Worm (Caenorhabditis elegans): Measurements from ENCODE around the gene D2045.9.
"Not testable (repeated sequence)": the region's sequence is repeated elsewhere in the genome, so short reads cannot be mapped to it uniquely, and the experiment has no call there.

The D2045.9 gene

ce11 chrIII:10432104-10432503 is 42.9 kb upstream of the D2045.9 start (continued):
- TF ChIP-seq egl-43 (GFP tag; IDR thresholded peaks at IDR 0.05), result 0 out of 2 replicates have a peak, but pooled peaks have one; percentile 66
- no peak for TF ChIP-seq hlh-11 (tag; optimal IDR thresholded peaks at IDR 0.05)
- no peak for TF ChIP-seq mes-2 (tag; optimal IDR thresholded peaks at IDR 0.05; ENCODE audit: poor library complexity, severe bottlenecking)
- no peak for TF ChIP-seq sdz-12 (GFP tag; optimal IDR thresholded peaks at IDR 0.05)
- no peak for TF ChIP-seq nhr-48 (tag; optimal IDR thresholded peaks at IDR 0.05)
- no peak for TF ChIP-seq set-16 (GFP tag; IDR thresholded peaks at IDR 0.05)

ce11 chrIII:10435938-10436842 is 38.9 kb upstream of the D2045.9 start, which contains the start of the genes smrd-1 and enu-3.1:
smrd-1 (minus strand) TSS chrIII:10435988.
enu-3.1 (plus strand) TSS chrIII:10436276.
- TF ChIP-seq hmg-1.1 (GFP tag; IDR thresholded peaks at IDR 0.05), result peak; percentile 73
- 0 out of 2 replicates have a peak, but pooled peaks have one; percentile 46 for TF ChIP-seq ZK337.2 (GFP tag; IDR thresholded peaks at IDR 0.05)
- TF ChIP-seq dmd-9 (GFP tag; IDR thresholded peaks at IDR 0.05), result 0 out of 2 replicates have a peak, but pooled peaks have one; percentile 54
- TF ChIP-seq F37D6.2 (tag; optimal IDR thresholded peaks at IDR 0.05), result peak; percentile 82
- TF ChIP-seq unc-62 (GFP tag; optimal IDR thresholded peaks at IDR 0.05 in 1 of 2), result peak in 1 of 2 experiments; percentile 17
- not testable (repeated sequence) for TF ChIP-seq unc-62 (tag; optimal IDR thresholded peaks at IDR 0.05)
- TF ChIP-seq T26A8.4 (GFP tag; IDR thresholded peaks at IDR 0.05), result peak; percentile 30; the same call in 1 of the 2 replicates
- TF ChIP-seq mes-2 (tag; optimal IDR thresholded peaks at IDR 0.05; ENCODE audit: poor library complexity, severe bottlenecking), result peak; percentile 94
- peak; percentile 89 for TF ChIP-seq lin-38 (GFP tag; IDR thresholded peaks at IDR 0.05)
- peak; percentile 49 for TF ChIP-seq unc-130 (GFP tag; optimal IDR thresholded peaks at IDR 0.05)
- TF ChIP-seq mep-1 (tag; optimal IDR thresholded peaks at IDR 0.05), result peak; percentile 65
- TF ChIP-seq ces-1 (GFP tag; optimal IDR thresholded peaks at IDR 0.05), result peak; percentile 94
- TF ChIP-seq fkh-10 (GFP tag; optimal IDR thresholded peaks at IDR 0.05), result peak; percentile 8
- TF ChIP-seq ceh-44 (GFP tag; IDR thresholded peaks at IDR 0.05), result peak; percentile 83
- TF ChIP-seq F49E8.2 (tag; optimal IDR thresholded peaks at IDR 0.05; ENCODE audit: borderline replicate concordance), result peak; percentile 17
- TF ChIP-seq madf-9 (GFP tag; conservative IDR thresholded peaks at IDR 0.05), result peak; percentile 70
- peak; percentile 66; the same call in 1 of the 2 replicates for TF ChIP-seq arid-1 (GFP tag; conservative IDR thresholded peaks at IDR 0.05)
- TF ChIP-seq D1046.2 (GFP tag; IDR thresholded peaks at IDR 0.05), result 0 out of 2 replicates have a peak, but pooled peaks have one; percentile 66
- TF ChIP-seq lin-13 (GFP tag; optimal IDR thresholded peaks at IDR 0.05), result peak; percentile 4
- peak in 1 of 2 experiments; percentile 72 for TF ChIP-seq lsy-2 (tag; optimal IDR thresholded peaks at IDR 0.05)
- peak; percentile 62; the same call in 1 of the 2 replicates for TF ChIP-seq lim-7 (GFP tag; IDR thresholded peaks at IDR 0.05)
- 0 out of 2 replicates have a peak, but pooled peaks have one; percentile 10 for TF ChIP-seq tra-1 (GFP tag; IDR thresholded peaks at IDR 0.05)
- peak; percentile 76 for TF ChIP-seq vab-7 (GFP tag; IDR thresholded peaks at IDR 0.05)
- TF ChIP-seq dmd-6 (GFP tag; IDR thresholded peaks at IDR 0.05), result peak; percentile 47
- peak; percentile 10 for TF ChIP-seq nhr-11 (tag; optimal IDR thresholded peaks at IDR 0.05)
- peak; percentile 72 for TF ChIP-seq rbr-2 (tag; optimal IDR thresholded peaks at IDR 0.05)
- TF ChIP-seq egl-43 (GFP tag; IDR thresholded peaks at IDR 0.05), result peak; percentile 20; the same call in 1 of the 2 replicates
- peak; percentile 39 for TF ChIP-seq hlh-30 (tag; optimal IDR thresholded peaks at IDR 0.05; ENCODE audit: insufficient read depth)
- peak; percentile 62 for TF ChIP-seq dpl-1 (GFP tag; optimal IDR thresholded peaks at IDR 0.05)
- TF ChIP-seq hif-1 (tag; optimal IDR thresholded peaks at IDR 0.05), result peak in 1 of 2 experiments; percentile 53
- peak; percentile 57; the same call in 1 of the 2 replicates for TF ChIP-seq Y48G9A.11 (GFP tag; IDR thresholded peaks at IDR 0.05)
- peak; percentile 58 for TF ChIP-seq ceh-20 (GFP tag; IDR thresholded peaks at IDR 0.05)
- peak; percentile 81 for TF ChIP-seq ctbp-1 (GFP tag; IDR thresholded peaks at IDR 0.05)

All from whole organism, L4 larva.